Worm (Caenorhabditis elegans): ENCODE measurements around the gene B0244.9.

B0244.9 gene

ce11 chrIII:5705228-5705888, 25.5 kb downstream of the B0244.9 start, which contains the start of gene swp-1 (continued):
- TF ChIP-seq mes-4 (tag; optimal IDR thresholded peaks at IDR 0.05): no peak
- TF ChIP-seq dox-1 (GFP tag; IDR thresholded peaks at IDR 0.05): no peak
- no peak for TF ChIP-seq ztf-25 (GFP tag; IDR thresholded peaks at IDR 0.05)
- no peak for TF ChIP-seq snpc-3.4 (tag; optimal IDR thresholded peaks at IDR 0.05)
- no peak for TF ChIP-seq zim-3 (tag; optimal IDR thresholded peaks at IDR 0.05)
- TF ChIP-seq cebp-2 (GFP tag; IDR thresholded peaks at IDR 0.05): no peak
- TF ChIP-seq hsf-1 (GFP tag; IDR thresholded peaks at IDR 0.05): peak; percentile 60
- TF ChIP-seq B0336.3 (GFP tag; IDR thresholded peaks at IDR 0.05): peak; percentile 97
- TF ChIP-seq F33H1.4 (GFP tag; IDR thresholded peaks at IDR 0.05): peak; percentile 46
- peak; percentile 12 for TF ChIP-seq hrde-1 (tag; optimal IDR thresholded peaks at IDR 0.05; ENCODE audit: borderline replicate concordance)
- TF ChIP-seq K11D2.4 (GFP tag; IDR thresholded peaks at IDR 0.05): no peak
- TF ChIP-seq T26A5.8 (tag; optimal IDR thresholded peaks at IDR 0.05): no peak
- TF ChIP-seq hmg-20 (GFP tag; IDR thresholded peaks at IDR 0.05): no peak
- peak; percentile 76 for TF ChIP-seq attf-6 (GFP tag; IDR thresholded peaks at IDR 0.05)
- TF ChIP-seq Y53G8AR.9 (GFP tag; conservative IDR thresholded peaks at IDR 0.05): peak; percentile 68; the same call in 1 of the 2 replicates
- TF ChIP-seq Y67H2A.10 (GFP tag; conservative IDR thresholded peaks at IDR 0.05): no peak
- no peak for TF ChIP-seq atf-7 (tag; optimal IDR thresholded peaks at IDR 0.05)
- TF ChIP-seq athp-1 (tag; optimal IDR thresholded peaks at IDR 0.05): peak; percentile 46
- no peak for TF ChIP-seq ztf-6 (GFP tag; IDR thresholded peaks at IDR 0.05)
- TF ChIP-seq gei-17 (GFP tag; optimal IDR thresholded peaks at IDR 0.05): no peak
- 0 out of 2 replicates have a peak, but pooled peaks have one; percentile 45 for TF ChIP-seq C17E4.6 (GFP tag; IDR thresholded peaks at IDR 0.05)
- no peak for TF ChIP-seq F10E7.11 (tag; optimal IDR thresholded peaks at IDR 0.05)
- TF ChIP-seq cebp-1 (GFP tag; IDR thresholded peaks at IDR 0.05): no peak
- peak; percentile 27 for TF ChIP-seq cebp-1 (tag; optimal IDR thresholded peaks at IDR 0.05)
- no peak for TF ChIP-seq F23B12.7 (tag; optimal IDR thresholded peaks at IDR 0.05; ENCODE audit: insufficient read depth)
- peak; percentile 21 for TF ChIP-seq ztf-18 (tag; optimal IDR thresholded peaks at IDR 0.05)
- peak; percentile 74 for TF ChIP-seq lin-26 (GFP tag; IDR thresholded peaks at IDR 0.05)
- TF ChIP-seq Y95B8A.8 (GFP tag; IDR thresholded peaks at IDR 0.05): no peak
- TF ChIP-seq aptf-3 (GFP tag; IDR thresholded peaks at IDR 0.05): no peak
- TF ChIP-seq madf-8 (GFP tag; conservative IDR thresholded peaks at IDR 0.05): no peak
- TF ChIP-seq mxl-1 (tag; optimal IDR thresholded peaks at IDR 0.05): no peak
- TF ChIP-seq lsy-27 (tag; optimal IDR thresholded peaks at IDR 0.05; ENCODE audit: borderline replicate concordance, insufficient read depth): no peak

- TF ChIP-seq efl-1 (GFP tag; optimal IDR thresholded peaks at IDR 0.05): peak; percentile 83
- peak; percentile 21 for TF ChIP-seq xnd-1 (tag; optimal IDR thresholded peaks at IDR 0.05)
- no peak for TF ChIP-seq hlh-12 (tag; optimal IDR thresholded peaks at IDR 0.05)
- peak; percentile 41; the same call in 1 of the 2 replicates for TF ChIP-seq D2030.7 (GFP tag; IDR thresholded peaks at IDR 0.05)
- TF ChIP-seq madf-8 (GFP tag; conservative IDR thresholded peaks at IDR 0.05): peak; percentile 49
- TF ChIP-seq lin-40 (tag; optimal IDR thresholded peaks at IDR 0.05): no peak
- TF ChIP-seq T07F8.4 (tag; optimal IDR thresholded peaks at IDR 0.05): no peak
- TF ChIP-seq hmg-1.2 (GFP tag; IDR thresholded peaks at IDR 0.05): no peak
- peak; percentile 41; the same call in 1 of the 2 replicates for TF ChIP-seq ceh-91 (GFP tag; IDR thresholded peaks at IDR 0.05)
- TF ChIP-seq madf-6 (GFP tag; IDR thresholded peaks at IDR 0.05): peak; percentile 78
- TF ChIP-seq F33H1.4 (GFP tag; IDR thresholded peaks at IDR 0.05): peak; percentile 79
- peak; percentile 80 for TF ChIP-seq lsl-1 (GFP tag; optimal IDR thresholded peaks at IDR 0.05)
These were observed 29.3 kb downstream of the B0244.9 start for ce11 chrIII:5701491-5701890.
